Worm (Caenorhabditis elegans): ENCODE data around the gene R11D1.2.

Gene R11D1.2

DNA sequence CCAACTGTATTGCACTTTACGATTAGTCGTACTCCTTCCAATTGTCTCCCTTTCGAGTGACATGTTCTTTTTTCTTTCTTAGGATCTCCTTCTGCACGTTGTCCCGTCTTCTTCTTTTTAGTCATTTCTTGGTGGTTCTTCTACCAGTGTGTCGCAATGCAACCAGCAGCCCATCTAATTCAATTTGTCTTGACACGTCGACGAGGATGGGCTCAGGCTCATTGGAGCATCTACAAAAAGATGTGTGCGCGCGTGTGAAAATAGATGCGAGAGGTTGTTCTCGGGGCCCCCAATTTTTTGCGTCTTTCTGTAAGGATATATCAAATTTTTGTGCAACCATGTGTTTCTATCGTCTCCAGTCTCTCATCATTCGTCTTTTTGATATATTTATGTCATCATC lies 6.8 kb upstream of the R11D1.2 start:
- TF ChIP-seq crh-2 (tag; optimal IDR thresholded peaks at IDR 0.05), result peak; percentile 47
- TF ChIP-seq zag-1 (tag; optimal IDR thresholded peaks at IDR 0.05), result peak; percentile 48
- no peak for TF ChIP-seq mbf-1 (tag; optimal IDR thresholded peaks at IDR 0.05)

DNA sequence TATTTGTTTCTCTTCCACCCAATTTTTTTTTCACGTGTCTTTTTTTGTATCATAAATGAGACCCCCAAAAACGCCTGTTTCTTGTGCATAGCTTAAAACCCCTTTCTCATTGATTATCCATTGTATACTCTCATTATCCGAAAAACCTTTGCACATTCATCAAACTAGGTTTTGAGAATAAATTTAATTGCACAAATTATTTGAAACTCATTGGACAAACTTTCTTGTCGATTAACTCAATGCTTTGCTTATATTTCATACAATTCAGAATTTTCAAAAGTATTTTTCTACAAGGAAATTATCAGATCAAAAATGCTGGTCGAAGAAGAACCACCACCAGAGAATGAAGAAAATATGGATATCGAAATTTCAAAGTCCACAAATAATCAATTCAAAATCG lies 4.3 kb upstream of the R11D1.2 start, which contains the start of gene R11D1.1:
R11D1.1 (plus strand) TSS at position 301 of the 400 bp plus-strand sequence.
- no peak for TF ChIP-seq nhr-12 (tag; optimal IDR thresholded peaks at IDR 0.05)
- no peak for TF ChIP-seq egl-27 (tag; optimal IDR thresholded peaks at IDR 0.05)
- TF ChIP-seq ZK546.5 (tag; optimal IDR thresholded peaks at IDR 0.05), result no peak
- TF ChIP-seq nhr-237 (tag; optimal IDR thresholded peaks at IDR 0.05), result no peak
- TF ChIP-seq C34F6.9 (tag; optimal IDR thresholded peaks at IDR 0.05), result no peak
- no peak for TF ChIP-seq nhr-11 (tag; optimal IDR thresholded peaks at IDR 0.05)
- no peak for TF ChIP-seq gmeb-1 (tag; optimal IDR thresholded peaks at IDR 0.05)
- no peak for TF ChIP-seq sma-3 (GFP tag; optimal IDR thresholded peaks at IDR 0.05)
- no peak for TF ChIP-seq nhr-6 (tag; optimal IDR thresholded peaks at IDR 0.05)
- no peak for TF ChIP-seq nhr-25 (tag; optimal IDR thresholded peaks at IDR 0.05)
- TF ChIP-seq elt-3 (tag; optimal IDR thresholded peaks at IDR 0.05), result no peak
- no peak for TF ChIP-seq nhr-77 (tag; optimal IDR thresholded peaks at IDR 0.05)
- TF ChIP-seq nhr-23 (tag; optimal IDR thresholded peaks at IDR 0.05), result no peak

DNA sequence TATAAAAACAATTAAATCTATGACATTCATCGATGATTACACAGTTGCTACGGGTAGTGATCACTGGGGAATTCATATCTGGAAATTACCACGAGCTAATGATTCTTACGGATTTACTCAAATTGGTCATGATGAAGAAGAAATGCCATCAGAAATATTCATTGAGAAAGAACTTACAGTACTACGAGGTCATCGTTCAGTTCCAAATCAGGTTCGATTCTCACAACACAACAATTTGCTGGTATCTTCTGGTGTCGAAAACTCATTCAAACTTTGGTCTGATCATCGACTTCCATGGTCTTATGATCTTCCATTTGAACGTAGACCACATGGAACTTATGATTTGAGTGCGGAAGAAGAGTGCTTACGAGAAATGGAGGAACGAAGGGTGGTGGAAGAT lies 1.9 kb upstream of the R11D1.2 start:
- TF ChIP-seq C34F6.9 (tag; optimal IDR thresholded peaks at IDR 0.05) (no peak), elt-3 (tag; optimal IDR thresholded peaks at IDR 0.05) (no peak), ztf-4 (tag; optimal IDR thresholded peaks at IDR 0.05) (no peak), nhr-129 (tag; optimal IDR thresholded peaks at IDR 0.05) (no peak), ztf-11 (tag; optimal IDR thresholded peaks at IDR 0.05) (no peak)

DNA sequence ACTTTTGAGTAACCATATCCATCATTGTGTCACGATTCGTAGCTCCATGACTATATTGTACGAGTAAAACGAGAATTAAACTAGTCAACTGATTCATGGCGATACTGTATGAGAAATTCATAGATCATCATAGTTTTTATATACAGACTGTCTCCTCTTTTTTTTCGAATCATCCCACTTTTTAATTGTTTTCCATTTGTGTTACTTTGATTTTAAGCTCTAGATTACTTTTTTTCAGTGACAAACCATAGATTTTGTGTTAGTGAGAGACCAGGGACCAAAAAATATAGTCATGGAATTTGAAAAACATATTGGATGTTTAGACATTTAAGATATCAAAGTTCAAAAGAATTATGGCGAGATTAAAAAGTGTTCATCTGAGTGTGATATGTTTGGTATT lies 3.6 kb downstream of the R11D1.2 start, which contains the start of gene R11D1.3:
R11D1.3 (minus strand) TSS at position 101 of the 400 bp plus-strand sequence.
- TF ChIP-seq nhr-237 (tag; optimal IDR thresholded peaks at IDR 0.05) (no peak), unc-55 (GFP tag; optimal IDR thresholded peaks at IDR 0.05) (no peak), elt-3 (tag; optimal IDR thresholded peaks at IDR 0.05) (no peak), peb-1 (tag; optimal IDR thresholded peaks at IDR 0.05) (no peak)

DNA sequence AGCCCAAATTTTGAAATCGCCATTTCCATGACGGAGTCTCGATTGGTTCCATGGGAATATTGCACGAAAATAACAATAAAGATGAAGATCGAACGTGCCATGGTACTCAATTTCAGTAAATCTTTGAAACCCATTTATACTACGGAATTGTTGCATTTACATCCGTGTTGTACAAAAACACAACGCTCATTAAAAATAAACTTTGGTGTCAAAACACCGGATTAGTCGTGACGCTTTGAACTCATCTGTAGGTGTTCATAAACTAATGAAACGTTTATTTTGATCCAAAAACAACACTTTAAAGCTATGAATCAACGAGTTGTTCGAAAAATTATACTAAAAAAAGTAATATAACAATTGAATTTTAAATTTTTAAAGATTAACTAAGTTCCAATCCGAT lies 5.7 kb downstream of the R11D1.2 start, which contains the start of gene R11D1.4:
R11D1.4 (minus strand) TSS at position 101 of the 400 bp plus-strand sequence.
- TF ChIP-seq nhr-6 (tag; optimal IDR thresholded peaks at IDR 0.05), result no peak
- no peak for TF ChIP-seq gmeb-1 (tag; optimal IDR thresholded peaks at IDR 0.05)
- TF ChIP-seq egl-27 (tag; optimal IDR thresholded peaks at IDR 0.05), result no peak
- TF ChIP-seq unc-55 (GFP tag; optimal IDR thresholded peaks at IDR 0.05), result no peak
- TF ChIP-seq mbf-1 (tag; optimal IDR thresholded peaks at IDR 0.05), result no peak
- no peak for TF ChIP-seq ZK546.5 (tag; optimal IDR thresholded peaks at IDR 0.05)
- no peak for TF ChIP-seq F13H6.1 (tag; optimal IDR thresholded peaks at IDR 0.05)
- TF ChIP-seq C34F6.9 (tag; optimal IDR thresholded peaks at IDR 0.05), result no peak
- no peak for TF ChIP-seq mdl-1 (tag; optimal IDR thresholded peaks at IDR 0.05)
- no peak for TF ChIP-seq peb-1 (tag; optimal IDR thresholded peaks at IDR 0.05)
- TF ChIP-seq crh-2 (tag; optimal IDR thresholded peaks at IDR 0.05), result no peak

DNA sequence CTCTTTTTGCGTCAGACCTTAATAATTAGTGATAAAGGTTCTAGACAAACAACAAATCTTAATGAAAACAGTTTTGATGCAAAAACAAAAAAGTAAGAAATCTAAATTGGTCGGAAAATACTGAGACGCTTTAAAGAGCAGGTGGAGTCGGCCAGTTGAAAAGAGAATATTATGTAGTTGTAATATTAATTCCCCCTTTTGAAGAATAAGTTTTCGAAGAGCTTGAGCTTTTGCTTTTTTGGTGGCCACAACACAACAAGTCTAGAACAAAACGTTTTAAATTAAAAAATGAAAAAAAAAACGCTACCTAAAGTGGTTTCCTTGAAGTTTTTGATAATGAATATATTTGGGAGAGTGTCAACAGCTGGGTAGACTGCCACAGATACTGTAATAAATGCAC lies 8.0 kb downstream of the R11D1.2 start, which contains the start of gene str-178:
str-178 (minus strand) TSS at position 101 of the 400 bp plus-strand sequence.
- TF ChIP-seq skn-1 (tag; optimal IDR thresholded peaks at IDR 0.05) (no peak), ZK546.5 (tag; optimal IDR thresholded peaks at IDR 0.05) (no peak), ztf-1 (GFP tag; conservative IDR thresholded peaks at IDR 0.05) (no peak), nhr-77 (tag; optimal IDR thresholded peaks at IDR 0.05) (no peak), nhr-11 (tag; optimal IDR thresholded peaks at IDR 0.05) (no peak), unc-55 (GFP tag; optimal IDR thresholded peaks at IDR 0.05) (no peak), nhr-129 (tag; optimal IDR thresholded peaks at IDR 0.05) (no peak)

DNA sequence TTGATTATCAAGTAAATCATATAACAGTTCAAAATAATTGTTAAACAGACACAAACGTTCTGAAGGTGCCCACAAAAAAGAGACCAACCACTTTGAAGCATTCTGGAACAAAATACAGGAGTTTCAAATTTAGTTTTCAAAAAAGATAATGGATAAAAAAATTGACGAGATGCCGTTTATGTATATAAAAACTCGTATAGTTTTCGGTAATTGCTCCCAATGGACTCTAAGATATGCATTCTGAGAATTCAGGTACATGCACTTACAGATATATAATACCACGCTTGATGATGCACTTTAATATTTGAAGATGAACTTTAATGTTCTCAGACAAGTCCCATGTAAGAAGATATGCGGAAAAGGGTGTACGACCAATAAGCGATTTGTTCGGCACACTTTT lies 10.2 kb downstream of the R11D1.2 start, which contains the start of gene str-181:
str-181 (minus strand) TSS at position 101 of the 400 bp plus-strand sequence.
- no peak for TF ChIP-seq ztf-11 (tag; optimal IDR thresholded peaks at IDR 0.05)
- no peak for TF ChIP-seq unc-62 (GFP tag; optimal IDR thresholded peaks at IDR 0.05)
- no peak for TF ChIP-seq nhr-129 (tag; optimal IDR thresholded peaks at IDR 0.05)
- TF ChIP-seq nhr-21 (tag; optimal IDR thresholded peaks at IDR 0.05), result no peak
- no peak for TF ChIP-seq lin-13 (GFP tag; optimal IDR thresholded peaks at IDR 0.05)
- no peak for TF ChIP-seq egl-27 (tag; optimal IDR thresholded peaks at IDR 0.05)
- TF ChIP-seq blmp-1 (tag; optimal IDR thresholded peaks at IDR 0.05; ENCODE audit: insufficient read depth), result no peak
- TF ChIP-seq sma-9 (GFP tag; optimal IDR thresholded peaks at IDR 0.05), result no peak
- TF ChIP-seq sma-9 (tag; optimal IDR thresholded peaks at IDR 0.05), result no peak
- no peak for TF ChIP-seq sem-4 (tag; optimal IDR thresholded peaks at IDR 0.05)
- TF ChIP-seq nhr-10 (tag; optimal IDR thresholded peaks at IDR 0.05), result no peak
- TF ChIP-seq lin-11 (tag; optimal IDR thresholded peaks at IDR 0.05), result no peak
- no peak for TF ChIP-seq nhr-6 (tag; optimal IDR thresholded peaks at IDR 0.05)

Measured in whole organism, L2 larva.